Worm (Caenorhabditis elegans) whole organism, mixed stage, embryonic: Measurements from ENCODE around the gene col-165.

ENCODE experiments used
- M03D4.4 ChIP-seq: sonication (generic microtip); optimal IDR thresholded peaks from 2 replicates; lab custom pipeline; 2017; ENCODE audit warnings: mild to moderate bottlenecking, missing genetic modification characterization, missing compliant biosample characterization
- bed-3 ChIP-seq: fragments of 200-800 bp; sonication (Bioruptor generic); optimal IDR thresholded peaks from 3 replicates; lab custom pipeline; 2018; ENCODE audit warnings: mild to moderate bottlenecking, missing genetic modification characterization, moderate library complexity, missing compliant biosample characterization
- blmp-1 ChIP-seq: fragments of 150-350 bp; optimal IDR thresholded peaks from 2 replicates; lab custom pipeline; 2014; ENCODE audit warnings: missing biosample characterization, missing genetic modification characterization
- ceh-39 ChIP-seq: fragments of 150-350 bp; optimal IDR thresholded peaks from 2 replicates; lab custom pipeline; 2014; ENCODE audit warnings: missing biosample characterization, missing genetic modification characterization
- ceh-43 ChIP-seq: fragments of 200-800 bp; sonication (Bioruptor generic); optimal IDR thresholded peaks from 2 replicates; lab custom pipeline; 2018; ENCODE audit warnings: mild to moderate bottlenecking, missing genetic modification characterization, moderate library complexity, missing compliant biosample characterization
- ceh-83 ChIP-seq: fragments of 200-800 bp; sonication (Bioruptor generic); optimal IDR thresholded peaks from 2 replicates; lab custom pipeline; 2018; ENCODE audit warnings: mild to moderate bottlenecking, missing genetic modification characterization, missing compliant biosample characterization
- ces-1 ChIP-seq: fragments of 150-350 bp; optimal IDR thresholded peaks from 2 replicates; lab custom pipeline; 2014; ENCODE audit warnings: missing biosample characterization, missing genetic modification reagents, missing genetic modification characterization
- cnd-1 ChIP-seq: fragments of 200-800 bp; sonication (Bioruptor generic); optimal IDR thresholded peaks from 2 replicates; lab custom pipeline; 2018; ENCODE audit warnings: mild to moderate bottlenecking, missing genetic modification characterization, missing compliant biosample characterization
- drap-1 ChIP-seq: fragments of 200-800 bp; sonication (Bioruptor generic); optimal IDR thresholded peaks from 3 replicates; lab custom pipeline; 2018; ENCODE audit warnings: mild to moderate bottlenecking, missing genetic modification characterization, missing compliant biosample characterization
- elt-1 ChIP-seq: sonication (generic microtip); optimal IDR thresholded peaks from 2 replicates; lab custom pipeline; 2017; ENCODE audit warnings: missing genetic modification characterization, mild to moderate bottlenecking, missing compliant biosample characterization, antibody characterized with exemption, moderate library complexity, borderline replicate concordance; ENCODE audit not compliant: insufficient read depth
- elt-3 ChIP-seq: fragments of 150-350 bp; optimal IDR thresholded peaks from 2 replicates; lab custom pipeline; 2014; ENCODE audit warnings: missing biosample characterization, missing genetic modification characterization
- flh-1 ChIP-seq: fragments of 200-800 bp; sonication (Bioruptor generic); optimal IDR thresholded peaks from 2 replicates; lab custom pipeline; 2018; ENCODE audit warnings: mild to moderate bottlenecking, missing genetic modification characterization, moderate library complexity, missing compliant biosample characterization
- ham-2 ChIP-seq: fragments of 200-800 bp; sonication (Bioruptor generic); optimal IDR thresholded peaks from 2 replicates; lab custom pipeline; 2018; ENCODE audit warnings: mild to moderate bottlenecking, missing genetic modification characterization, missing compliant biosample characterization
- hlh-1 ChIP-seq: fragments of 150-350 bp; optimal IDR thresholded peaks from 2 replicates; lab custom pipeline; 2014; ENCODE audit warnings: missing biosample characterization, missing genetic modification reagents, missing genetic modification characterization
- lin-13 ChIP-seq: fragments of 150-350 bp; optimal IDR thresholded peaks from 2 replicates; lab custom pipeline; 2014; ENCODE audit warnings: missing biosample characterization, missing genetic modification characterization
- lin-32 ChIP-seq: fragments of 200-800 bp; sonication (Bioruptor generic); optimal IDR thresholded peaks from 2 replicates; lab custom pipeline; 2018; ENCODE audit warnings: mild to moderate bottlenecking, missing genetic modification characterization, missing compliant biosample characterization
- lsy-2 ChIP-seq: fragments of 150-350 bp; optimal IDR thresholded peaks from 2 replicates; lab custom pipeline; 2014; ENCODE audit warnings: missing biosample characterization, missing genetic modification characterization
- mab-5 ChIP-seq: fragments of 150-350 bp; optimal IDR thresholded peaks from 2 replicates; lab custom pipeline; 2014; ENCODE audit warnings: missing biosample characterization, missing genetic modification characterization
- mep-1 ChIP-seq: fragments of 150-350 bp; optimal IDR thresholded peaks from 2 replicates; lab custom pipeline; 2017; ENCODE audit warnings: missing biosample characterization, missing genetic modification reagents, missing genetic modification characterization, inconsistent platforms
- mls-2 ChIP-seq: sonication (generic microtip); optimal IDR thresholded peaks from 2 replicates; lab custom pipeline; 2016; ENCODE audit warnings: mild to moderate bottlenecking, missing genetic modification characterization, moderate library complexity, missing compliant biosample characterization
- nhr-12 ChIP-seq: fragments of 150-350 bp; optimal IDR thresholded peaks from 2 replicates; lab custom pipeline; 2014; ENCODE audit warnings: missing biosample characterization, missing genetic modification characterization
- nhr-2 ChIP-seq: fragments of 150-350 bp; optimal IDR thresholded peaks from 2 replicates; lab custom pipeline; 2014; ENCODE audit warnings: missing biosample characterization, missing genetic modification characterization
- nhr-237 ChIP-seq: fragments of 150-350 bp; optimal IDR thresholded peaks from 2 replicates; lab custom pipeline; 2014; ENCODE audit warnings: missing biosample characterization, missing genetic modification characterization
- nhr-28 ChIP-seq: fragments of 150-350 bp; optimal IDR thresholded peaks from 2 replicates; lab custom pipeline; 2014; ENCODE audit warnings: missing biosample characterization, missing genetic modification characterization
- pha-4 ChIP-seq: fragments of 150-350 bp; optimal IDR thresholded peaks from 2 replicates; lab custom pipeline; 2018; ENCODE audit warnings: missing biosample characterization, missing genetic modification reagents, missing genetic modification characterization
- sem-2 ChIP-seq: fragments of 200-800 bp; sonication (Bioruptor generic); optimal IDR thresholded peaks from 2 replicates; lab custom pipeline; 2018; ENCODE audit warnings: mild to moderate bottlenecking, missing genetic modification characterization, missing compliant biosample characterization
- sptf-1 ChIP-seq: sonication (generic microtip); optimal IDR thresholded peaks from 2 replicates; lab custom pipeline; 2017; ENCODE audit warnings: mild to moderate bottlenecking, missing genetic modification characterization, moderate library complexity, missing compliant biosample characterization
- tbx-8 ChIP-seq: fragments of 200-800 bp; sonication (Bioruptor generic); optimal IDR thresholded peaks from 2 replicates; lab custom pipeline; 2018; ENCODE audit warnings: mild to moderate bottlenecking, missing genetic modification characterization, moderate library complexity, missing compliant biosample characterization
- unc-39 ChIP-seq: fragments of 150-350 bp; optimal IDR thresholded peaks from 2 replicates; lab custom pipeline; 2014; ENCODE audit warnings: missing biosample characterization, missing genetic modification characterization
- unc-62 ChIP-seq: fragments of 150-350 bp; optimal IDR thresholded peaks from 2 replicates; lab custom pipeline; 2014; ENCODE audit warnings: missing biosample characterization, missing genetic modification reagents, missing genetic modification characterization
- zip-8 ChIP-seq: fragments of 150-350 bp; optimal IDR thresholded peaks from 2 replicates; lab custom pipeline; 2014; ENCODE audit warnings: missing biosample characterization, missing genetic modification characterization
- ztf-11 ChIP-seq: fragments of 150-350 bp; optimal IDR thresholded peaks from 2 replicates; lab custom pipeline; 2014; ENCODE audit warnings: missing biosample characterization, missing genetic modification characterization

Gene col-165

ce11 chrX:4359030-4359429, 5.6 kb downstream of the col-165 start:
- no peak for TF ChIP-seq hlh-1
- no peak for TF ChIP-seq lin-32 (GFP tag; lab: Kevin White, UChicago)
- TF ChIP-seq mls-2: no peak
- no peak for TF ChIP-seq elt-1 (tag; lab: Kevin White, UChicago)
- no peak for TF ChIP-seq mep-1 (tag; lab: Kevin White, UChicago)
- TF ChIP-seq nhr-2 (tag; lab: Kevin White, UChicago): no peak
- no peak for TF ChIP-seq zip-8 (tag; lab: Kevin White, UChicago)
- TF ChIP-seq nhr-28 (tag; lab: Kevin White, UChicago): no peak
- TF ChIP-seq mab-5 (tag; lab: Kevin White, UChicago): no peak
- no peak for TF ChIP-seq pha-4
- TF ChIP-seq, all 35 proteins: peak for 0

ce11 chrX:4362522-4362921, 9.1 kb downstream of the col-165 start, which contains the start of gene F14H12.7:
Gene F14H12.7, minus strand, starts transcription at chrX:4362622.
- TF ChIP-seq flh-1 (no peak), pha-4 (no peak), bed-3 (GFP tag; lab: Kevin White, UChicago) (no peak), nhr-28 (tag; lab: Kevin White, UChicago) (no peak), tbx-8 (GFP tag; lab: Kevin White, UChicago) (no peak)

DNA sequence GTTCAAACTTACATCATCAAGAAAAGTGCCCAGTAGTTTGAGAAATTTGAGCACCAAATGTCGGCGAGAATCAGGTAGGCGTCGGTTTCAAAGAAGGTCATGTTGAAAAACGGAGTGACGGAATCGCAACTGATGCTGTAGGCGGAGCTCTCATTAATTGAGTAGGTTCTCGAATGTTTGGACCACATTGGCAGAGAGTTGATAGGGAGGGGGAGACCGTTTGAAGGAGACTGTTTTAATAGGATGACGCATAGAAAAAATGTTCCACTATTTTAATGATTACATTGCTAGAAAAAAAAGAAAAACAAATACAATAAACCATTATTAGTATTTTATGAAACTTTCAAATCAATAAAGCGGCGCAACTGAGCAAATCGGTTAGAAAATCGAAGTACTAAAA, 9.8 kb downstream of the col-165 start, which contains the start of gene F14H12.17:
F14H12.17 (minus strand) TSS at position 101 of the 400 bp plus-strand sequence.
- TF ChIP-seq mep-1 (tag; lab: Kevin White, UChicago) (no peak), unc-39 (tag; lab: Kevin White, UChicago) (no peak)
- TF ChIP-seq, all 35 proteins: peak for 0

- TF ChIP-seq tbx-8 (GFP tag; lab: Kevin White, UChicago): no peak
- TF ChIP-seq M03D4.4 (tag; lab: Kevin White, UChicago): no peak
- TF ChIP-seq nhr-2 (tag; lab: Kevin White, UChicago): no peak
- no peak for TF ChIP-seq ceh-43
- no peak for TF ChIP-seq nhr-12 (tag; lab: Kevin White, UChicago)
- TF ChIP-seq hlh-1: no peak
- no peak for TF ChIP-seq elt-3
- no peak for TF ChIP-seq cnd-1 (tag; lab: Kevin White, UChicago)
- TF ChIP-seq sptf-1 (tag; lab: Kevin White, UChicago): no peak
- TF ChIP-seq ceh-39: no peak
- no peak for TF ChIP-seq unc-62
- TF ChIP-seq, all 35 proteins: peak for 0
Observed at ce11 chrX:4364877-4365276, 11.5 kb downstream of the col-165 start, which contains the start of gene F14H12.8. Gene F14H12.8, minus strand, starts transcription at chrX:4364977.

ce11 chrX:4366231-4366630, 12.8 kb downstream of the col-165 start, which contains the start of gene R160.3:
Gene R160.3, minus strand, starts transcription at chrX:4366331.
- TF ChIP-seq lsy-2 (tag; lab: Kevin White, UChicago) (no peak), ceh-39 (no peak)
- TF ChIP-seq, all 35 proteins: peak for 0

DNA sequence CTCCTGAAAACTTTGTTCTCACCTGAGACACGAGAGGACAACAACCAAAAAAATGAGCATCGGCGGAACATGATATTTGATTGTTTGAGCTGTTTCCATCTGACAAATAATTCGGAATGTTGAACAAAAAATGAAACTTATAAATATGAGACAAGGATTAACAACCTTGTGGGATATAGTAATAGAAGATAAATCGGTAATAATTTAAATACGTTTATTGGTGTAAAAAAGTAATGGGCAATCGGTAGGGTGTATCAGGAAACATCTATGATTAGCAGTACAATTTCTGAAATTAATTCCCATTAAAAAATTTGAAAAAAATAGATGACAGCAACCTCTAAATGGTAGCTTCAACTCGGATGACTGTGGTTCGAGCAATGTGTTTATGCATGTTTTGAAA, 14.0 kb downstream of the col-165 start, which contains the start of gene R160.10:
R160.10 (minus strand) TSS at position 101 of the 400 bp plus-strand sequence.
- TF ChIP-seq bed-3 (GFP tag; lab: Kevin White, UChicago): no peak
- no peak for TF ChIP-seq lin-32 (GFP tag; lab: Kevin White, UChicago)
- no peak for TF ChIP-seq elt-1 (tag; lab: Kevin White, UChicago)
- no peak for TF ChIP-seq ztf-11
- TF ChIP-seq M03D4.4 (tag; lab: Kevin White, UChicago): no peak
- no peak for TF ChIP-seq tbx-8 (GFP tag; lab: Kevin White, UChicago)
- TF ChIP-seq flh-1: no peak
- no peak for TF ChIP-seq elt-3
- TF ChIP-seq sem-2 (GFP tag; lab: Kevin White, UChicago): no peak
- TF ChIP-seq nhr-2 (tag; lab: Kevin White, UChicago): no peak
- no peak for TF ChIP-seq mls-2
- TF ChIP-seq lin-13 (tag; lab: Kevin White, UChicago): no peak
- no peak for TF ChIP-seq drap-1 (GFP tag; lab: Kevin White, UChicago)
- TF ChIP-seq unc-62: no peak
- no peak for TF ChIP-seq cnd-1 (tag; lab: Kevin White, UChicago)
- TF ChIP-seq ceh-39: no peak

ce11 chrX:4368800-4369199, 15.4 kb downstream of the col-165 start, which contains the start of gene R160.4:
Gene R160.4, minus strand, starts transcription at chrX:4368900.
- TF ChIP-seq nhr-28 (tag; lab: Kevin White, UChicago) (no peak), ceh-39 (no peak), ham-2 (GFP tag; lab: Kevin White, UChicago) (no peak), nhr-237 (tag; lab: Kevin White, UChicago) (no peak), drap-1 (GFP tag; lab: Kevin White, UChicago) (no peak), ces-1 (no peak), blmp-1 (tag; lab: Kevin White, UChicago) (no peak), zip-8 (tag; lab: Kevin White, UChicago) (no peak), unc-39 (tag; lab: Kevin White, UChicago) (no peak), nhr-12 (tag; lab: Kevin White, UChicago) (no peak), ceh-83 (GFP tag; lab: Kevin White, UChicago) (no peak), lin-13 (tag; lab: Kevin White, UChicago) (no peak), elt-3 (no peak), lsy-2 (tag; lab: Kevin White, UChicago) (no peak), tbx-8 (GFP tag; lab: Kevin White, UChicago) (no peak), nhr-2 (tag; lab: Kevin White, UChicago) (no peak), sem-2 (GFP tag; lab: Kevin White, UChicago) (no peak), ceh-43 (no peak)
